Fruit fly (Drosophila melanogaster): ENCODE data around the gene CG13692.

The CG13692 gene

DNA sequence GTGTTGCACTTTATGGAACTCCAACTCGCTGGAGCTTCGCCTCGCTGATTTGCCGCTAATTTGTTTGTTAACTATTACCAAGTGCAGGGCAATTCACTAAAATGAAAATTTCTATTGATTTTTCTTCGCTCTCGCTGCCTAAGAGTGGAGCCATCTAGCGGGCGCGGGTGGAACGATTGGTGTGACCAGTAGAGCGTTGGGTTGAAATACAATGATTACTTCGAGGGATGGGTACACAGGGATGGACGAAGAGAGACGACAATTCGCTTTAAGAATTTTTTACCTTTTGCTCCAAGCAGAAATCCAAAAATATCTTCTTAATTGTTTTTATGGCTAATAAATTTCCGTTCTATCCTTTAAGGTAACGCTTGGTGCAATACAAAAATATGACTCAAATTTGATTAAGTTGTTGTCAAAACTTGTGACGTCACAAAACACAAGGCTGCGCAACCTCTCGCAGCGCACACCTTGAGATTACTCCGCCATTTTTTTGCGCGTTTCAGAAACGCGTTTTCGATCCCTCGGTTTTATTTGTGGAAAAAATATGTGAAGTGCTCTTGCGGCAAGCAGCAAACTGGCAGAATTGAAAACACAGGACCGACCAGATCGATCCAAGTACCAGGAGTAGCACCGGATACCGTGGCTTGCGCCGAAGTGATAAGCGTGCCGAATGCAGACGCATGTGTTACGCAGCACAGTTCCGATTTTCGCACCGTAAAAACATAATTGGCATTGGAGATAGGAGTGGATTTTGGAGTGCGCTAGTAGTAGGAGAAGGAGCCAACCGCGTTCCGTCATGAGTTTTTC lies 6.8 kb upstream of the CG13692 start, which contains the start of the genes AP-2alpha and ebi (continued):
- TF ChIP-seq CG10654 (GFP tag; optimal IDR thresholded peaks at IDR 0.05) (peak; percentile 79), CG15514 (GFP tag; optimal IDR thresholded peaks at IDR 0.05) (peak; percentile 86), B-H1 (GFP tag; IDR thresholded peaks at IDR 0.05) (peak; percentile 70; the same call in 2 of the 3 replicates), CHES-1-like (GFP tag; optimal IDR thresholded peaks at IDR 0.05) (peak; percentile 97), CG10462 (GFP tag; optimal IDR thresholded peaks at IDR 0.05) (peak; percentile 88), inv (GFP tag; IDR thresholded peaks at IDR 0.05; ENCODE audit: partially characterized antibody) (no peak), so (GFP tag; IDR thresholded peaks at IDR 0.05) (peak; percentile 72; the same call in 2 of the 3 replicates), CG8359 (GFP tag; optimal IDR thresholded peaks at IDR 0.05; ENCODE audit: borderline replicate concordance) (peak; percentile 57), CG10366 (GFP tag; IDR thresholded peaks at IDR 0.05) (peak; percentile 85), Dip3 (GFP tag; optimal IDR thresholded peaks at IDR 0.05) (peak; percentile 92), CG6765 (GFP tag; optimal IDR thresholded peaks at IDR 0.05) (peak; percentile 59), B-H2 (GFP tag; optimal IDR thresholded peaks at IDR 0.05) (peak; percentile 83), CG2678 (tag; optimal IDR thresholded peaks at IDR 0.05) (peak; percentile 86), PHDP (tag; optimal IDR thresholded peaks at IDR 0.05) (peak; percentile 88), mam (GFP tag; optimal IDR thresholded peaks at IDR 0.05) (peak; percentile 96), CG3065 (GFP tag; optimal IDR thresholded peaks at IDR 0.05) (peak; percentile 69), lov (optimal IDR thresholded peaks at IDR 0.05) (no peak), lov (GFP tag; IDR thresholded peaks at IDR 0.05) (no peak), bab2 (GFP tag; optimal IDR thresholded peaks at IDR 0.05) (peak; percentile 94), Sox100B (GFP tag; optimal IDR thresholded peaks at IDR 0.05) (peak; percentile 74), fd3F (GFP tag; optimal IDR thresholded peaks at IDR 0.05) (peak; percentile 74), Elba2 (GFP tag; optimal IDR thresholded peaks at IDR 0.05) (peak; percentile 63), kni (GFP tag; optimal IDR thresholded peaks at IDR 0.05) (peak; percentile 57), ftz-f1 (GFP tag; optimal IDR thresholded peaks at IDR 0.05) (peak; percentile 79), schlank (tag; optimal IDR thresholded peaks at IDR 0.05) (peak; percentile 67), CG2875 (GFP tag; optimal IDR thresholded peaks at IDR 0.05) (peak; percentile 33), stwl (tag; optimal IDR thresholded peaks at IDR 0.05) (peak; percentile 23), sens (GFP tag) (peak; percentile 98), CG31441 (GFP tag; IDR thresholded peaks at IDR 0.05) (no peak; the same call in 1 of the 2 replicates), CG8944 (GFP tag; optimal IDR thresholded peaks at IDR 0.05) (peak; percentile 95), Hmr (GFP tag; optimal IDR thresholded peaks at IDR 0.05) (peak; percentile 88), CG4404 (GFP tag; IDR thresholded peaks at IDR 0.05) (peak; percentile 92), CG30431 (GFP tag; optimal IDR thresholded peaks at IDR 0.05) (peak; percentile 80), ems (GFP tag; optimal IDR thresholded peaks at IDR 0.05) (peak; percentile 85), CG17802 (tag; optimal IDR thresholded peaks at IDR 0.05) (peak; percentile 28), nau (GFP tag; optimal IDR thresholded peaks at IDR 0.05) (no peak), CG12071 (GFP tag; optimal IDR thresholded peaks at IDR 0.05) (no peak), CG1647 (GFP tag; optimal IDR thresholded peaks at IDR 0.05) (peak; percentile 80), ttk (GFP tag; IDR thresholded peaks at IDR 0.05) (peak; percentile 75), vnd (GFP tag; IDR thresholded peaks at IDR 0.05; ENCODE audit: partially characterized antibody) (no peak), shn (GFP tag; optimal IDR thresholded peaks at IDR 0.05) (peak; percentile 96), CG15269 (tag; optimal IDR thresholded peaks at IDR 0.05) (peak; percentile 85), TFAM (GFP tag; optimal IDR thresholded peaks at IDR 0.05) (no peak), jing (GFP tag; optimal IDR thresholded peaks at IDR 0.05) (peak; percentile 59), CG14860 (GFP tag; IDR thresholded peaks at IDR 0.05; ENCODE audit: partially characterized antibody) (no peak), pho (GFP tag; optimal IDR thresholded peaks at IDR 0.05) (peak; percentile 95), crp (GFP tag; optimal IDR thresholded peaks at IDR 0.05) (peak in 1 of 2 experiments; percentile 52), CG11398 (GFP tag; optimal IDR thresholded peaks at IDR 0.05) (peak; percentile 89), CG14014 (GFP tag; IDR thresholded peaks at IDR 0.05) (peak; percentile 86)

Data from whole organism, embryonic.